Worm (Caenorhabditis elegans) whole organism, young adult: ENCODE results near the gene F41C3.2.
A peak's percentile ranks its signal among the peaks of the same experiment; 100 is the strongest.

Experiments
- B0261.1 ChIP-seq: sonication (generic microtip); optimal IDR thresholded peaks from 2 replicates; lab custom pipeline; 2016; ENCODE audit warnings: mild to moderate bottlenecking, missing genetic modification characterization, moderate library complexity, missing compliant biosample characterization
- B0336.3 ChIP-seq: fragments of 200-800 bp; sonication (Bioruptor generic); IDR thresholded peaks from 2 replicates; pipeline ENCODE4 v1.3.6; 2022; ENCODE audit warnings: missing genetic modification characterization, missing compliant biosample characterization
- C06A6.2 ChIP-seq: fragments of 200-800 bp; sonication (Bioruptor generic); conservative IDR thresholded peaks from 2 replicates; pipeline ENCODE4 v1.3.6; 2022; ENCODE audit warnings: missing genetic modification characterization, missing compliant biosample characterization
- C17E4.6 ChIP-seq: fragments of 200-800 bp; sonication (Bioruptor generic); IDR thresholded peaks from 2 replicates; pipeline ENCODE4 v1.3.6; 2022; ENCODE audit warnings: missing genetic modification reagents, missing genetic modification characterization, missing compliant biosample characterization
- F10E7.11 ChIP-seq: sonication (generic microtip); optimal IDR thresholded peaks from 2 replicates; lab custom pipeline; 2017; ENCODE audit warnings: mild to moderate bottlenecking, missing genetic modification characterization, moderate library complexity, missing compliant biosample characterization
- F22D6.2 ChIP-seq: sonication (generic microtip); optimal IDR thresholded peaks from 2 replicates; lab custom pipeline; 2016; ENCODE audit warnings: mild to moderate bottlenecking, missing genetic modification characterization, missing compliant biosample characterization
- F23B12.7 ChIP-seq: sonication (generic microtip); optimal IDR thresholded peaks from 2 replicates; lab custom pipeline; 2017; ENCODE audit warnings: missing genetic modification characterization, mild to moderate bottlenecking, missing compliant biosample characterization, antibody characterized with exemption, moderate library complexity; ENCODE audit not compliant: insufficient read depth
- F37B4.10 ChIP-seq: fragments of 200-800 bp; sonication (Bioruptor generic); IDR thresholded peaks from 2 replicates; pipeline ENCODE4 v1.3.6; 2022; ENCODE audit warnings: missing genetic modification characterization, missing compliant biosample characterization
- F39B2.1 ChIP-seq: fragments of 200-800 bp; sonication (Bioruptor generic); IDR thresholded peaks from 2 replicates; pipeline ENCODE4 v1.3.6; 2022; ENCODE audit warnings: missing genetic modification reagents, missing genetic modification characterization, missing compliant biosample characterization
- F49E8.2 ChIP-seq: sonication (generic microtip); optimal IDR thresholded peaks from 3 replicates; lab custom pipeline; 2017; ENCODE audit warnings: missing genetic modification characterization, mild to moderate bottlenecking, missing compliant biosample characterization, antibody characterized with exemption, moderate library complexity; ENCODE audit not compliant: insufficient read depth
- F52B5.7 ChIP-seq: sonication (generic microtip); optimal IDR thresholded peaks from 2 replicates; lab custom pipeline; 2016; ENCODE audit warnings: mild to moderate bottlenecking, missing genetic modification characterization, missing compliant biosample characterization
- F55B11.4 ChIP-seq: sonication (generic microtip); optimal IDR thresholded peaks from 2 replicates; lab custom pipeline; 2016; ENCODE audit warnings: missing compliant biosample characterization, missing genetic modification characterization, borderline replicate concordance; ENCODE audit not compliant: insufficient read depth
- T07F8.4 ChIP-seq: sonication (generic microtip); optimal IDR thresholded peaks from 2 replicates; lab custom pipeline; 2016; ENCODE audit warnings: mild to moderate bottlenecking, missing genetic modification characterization, moderate library complexity, missing compliant biosample characterization
- T26A5.8 ChIP-seq: sonication (generic microtip); optimal IDR thresholded peaks from 2 replicates; lab custom pipeline; 2016; ENCODE audit warnings: missing genetic modification characterization, missing compliant biosample characterization
- Y67H2A.10 ChIP-seq: fragments of 200-800 bp; sonication (Bioruptor generic); conservative IDR thresholded peaks from 2 replicates; pipeline ENCODE4 v1.3.6; 2022; ENCODE audit warnings: missing genetic modification reagents, missing genetic modification characterization, missing compliant biosample characterization
- Y95B8A.8 ChIP-seq: fragments of 200-800 bp; sonication (Bioruptor generic); IDR thresholded peaks from 2 replicates; pipeline ENCODE4 v1.3.6; 2022; ENCODE audit warnings: missing genetic modification reagents, missing genetic modification characterization, missing compliant biosample characterization
- aptf-2 ChIP-seq: fragments of 200-800 bp; sonication (Bioruptor generic); conservative IDR thresholded peaks from 2 replicates; pipeline ENCODE4 v1.3.6; 2022; ENCODE audit warnings: missing genetic modification reagents, missing genetic modification characterization, missing compliant biosample characterization
- athp-1 ChIP-seq: sonication (generic microtip); optimal IDR thresholded peaks from 2 replicates; lab custom pipeline; 2017; ENCODE audit warnings: mild to moderate bottlenecking, missing genetic modification characterization, missing compliant biosample characterization
- attf-3 ChIP-seq: fragments of 200-800 bp; sonication (Bioruptor generic); conservative IDR thresholded peaks from 2 replicates; pipeline ENCODE4 v1.3.6; 2022; ENCODE audit warnings: missing genetic modification reagents, missing genetic modification characterization, missing compliant biosample characterization
- attf-5 ChIP-seq: fragments of 200-800 bp; sonication (Bioruptor generic); optimal IDR thresholded peaks from 2 replicates; lab custom pipeline; 2018; ENCODE audit warnings: mild to moderate bottlenecking, missing genetic modification characterization, missing compliant biosample characterization
- attf-6 ChIP-seq: fragments of 200-800 bp; sonication (Bioruptor generic); IDR thresholded peaks from 2 replicates; pipeline ENCODE4 v1.3.6; 2022; ENCODE audit warnings: missing genetic modification reagents, missing genetic modification characterization, missing compliant biosample characterization
- cebp-1 ChIP-seq, 2 experiments: fragments of 200-800 bp in 1 of 2; sonication (Bioruptor generic) in 1 of 2; sonication (generic microtip) in 1 of 2; IDR thresholded peaks in 1 of 2; optimal IDR thresholded peaks in 1 of 2; 2 replicates each; pipeline versions ENCODE4 v1.3.6 to Lab custom; 2017 to 2022; ENCODE audit warnings: missing compliant biosample characterization in 2 of 2, missing genetic modification characterization in 2 of 2, mild to moderate bottlenecking in 1 of 2, missing genetic modification reagents in 1 of 2, moderate library complexity in 1 of 2
- ceh-58 ChIP-seq: fragments of 200-800 bp; sonication (Bioruptor generic); IDR thresholded peaks from 2 replicates; pipeline ENCODE4 v1.3.6; 2022; ENCODE audit warnings: missing genetic modification characterization, missing compliant biosample characterization
- chd-7 ChIP-seq: sonication (generic microtip); optimal IDR thresholded peaks from 2 replicates; lab custom pipeline; 2016; ENCODE audit warnings: mild to moderate bottlenecking, missing genetic modification characterization, moderate library complexity, missing compliant biosample characterization
- dox-1 ChIP-seq: fragments of 200-800 bp; sonication (Bioruptor generic); IDR thresholded peaks from 2 replicates; pipeline ENCODE4 v1.3.6; 2022; ENCODE audit warnings: missing genetic modification reagents, missing genetic modification characterization, missing compliant biosample characterization
- efl-1 ChIP-seq: fragments of 150-350 bp; optimal IDR thresholded peaks from 2 replicates; lab custom pipeline; 2014; ENCODE audit warnings: missing biosample characterization, missing genetic modification reagents, missing genetic modification characterization
- egl-44 ChIP-seq: fragments of 200-800 bp; sonication (Bioruptor generic); IDR thresholded peaks from 2 replicates; pipeline ENCODE4 v1.3.6; 2022; ENCODE audit warnings: missing genetic modification reagents, missing genetic modification characterization, missing compliant biosample characterization
- ets-4 ChIP-seq: fragments of 200-800 bp; sonication (Bioruptor generic); optimal IDR thresholded peaks from 2 replicates; lab custom pipeline; 2018; ENCODE audit warnings: mild to moderate bottlenecking, missing genetic modification characterization, missing compliant biosample characterization
- him-1 ChIP-seq: sonication (generic microtip); optimal IDR thresholded peaks from 2 replicates; lab custom pipeline; 2016; ENCODE audit warnings: missing genotype, missing genetic modification reagents, missing genetic modification characterization, missing compliant biosample characterization
- hsf-1 ChIP-seq: fragments of 200-800 bp; sonication (Bioruptor generic); IDR thresholded peaks from 2 replicates; pipeline ENCODE4 v1.3.6; 2022; ENCODE audit warnings: missing genetic modification reagents, missing genetic modification characterization, missing compliant biosample characterization
- lir-1 ChIP-seq: fragments of 200-800 bp; sonication (Bioruptor generic); conservative IDR thresholded peaks from 2 replicates; pipeline ENCODE4 v1.3.6; 2022; ENCODE audit warnings: missing genetic modification reagents, missing genetic modification characterization, missing compliant biosample characterization
- lsl-1 ChIP-seq: fragments of 200-800 bp; sonication (Bioruptor generic); optimal IDR thresholded peaks from 2 replicates; lab custom pipeline; 2018; ENCODE audit warnings: mild to moderate bottlenecking, missing genetic modification characterization, moderate library complexity, missing compliant biosample characterization
- lsy-27 ChIP-seq: sonication (generic microtip); optimal IDR thresholded peaks from 2 replicates; lab custom pipeline; 2017; ENCODE audit warnings: missing genetic modification characterization, mild to moderate bottlenecking, missing compliant biosample characterization, antibody characterized with exemption, missing genotype, borderline replicate concordance; ENCODE audit not compliant: insufficient read depth
- mes-4 ChIP-seq: sonication (generic microtip); optimal IDR thresholded peaks from 2 replicates; lab custom pipeline; 2016; ENCODE audit warnings: missing genotype, missing genetic modification characterization, missing compliant biosample characterization
- mxl-1 ChIP-seq: sonication (generic microtip); optimal IDR thresholded peaks from 2 replicates; lab custom pipeline; 2016; ENCODE audit warnings: missing genetic modification characterization, missing compliant biosample characterization
- nfya-1 ChIP-seq: sonication (generic microtip); optimal IDR thresholded peaks from 2 replicates; lab custom pipeline; 2017; ENCODE audit warnings: antibody characterized with exemption, missing compliant biosample characterization, missing genetic modification characterization, borderline replicate concordance; ENCODE audit not compliant: insufficient read depth
- nfya-2 ChIP-seq: fragments of 200-800 bp; sonication (Bioruptor generic); IDR thresholded peaks from 2 replicates; pipeline ENCODE4 v1.3.6; 2022; ENCODE audit warnings: missing genetic modification reagents, missing genetic modification characterization, missing compliant biosample characterization
- nhr-27 ChIP-seq: fragments of 200-800 bp; sonication (Bioruptor generic); optimal IDR thresholded peaks from 2 replicates; lab custom pipeline; 2018; ENCODE audit warnings: mild to moderate bottlenecking, missing genetic modification characterization, moderate library complexity, missing compliant biosample characterization
- nhr-80 ChIP-seq: sonication (generic microtip); optimal IDR thresholded peaks from 2 replicates; lab custom pipeline; 2016; ENCODE audit warnings: missing genetic modification characterization, missing compliant biosample characterization
- rcor-1 ChIP-seq: fragments of 200-800 bp; sonication (Bioruptor generic); IDR thresholded peaks from 2 replicates; pipeline ENCODE4 v1.3.6; 2022; ENCODE audit warnings: missing genetic modification reagents, missing genetic modification characterization, missing compliant biosample characterization
- snpc-1.3 ChIP-seq: sonication (generic microtip); optimal IDR thresholded peaks from 2 replicates; lab custom pipeline; 2017; ENCODE audit warnings: missing genetic modification characterization, mild to moderate bottlenecking, missing compliant biosample characterization, antibody characterized with exemption, moderate library complexity, missing genotype, missing genetic modification reagents; ENCODE audit not compliant: insufficient read depth
- somi-1 ChIP-seq: fragments of 200-800 bp; sonication (Bioruptor generic); optimal IDR thresholded peaks from 2 replicates; lab custom pipeline; 2018; ENCODE audit warnings: mild to moderate bottlenecking, missing genetic modification characterization, missing compliant biosample characterization
- tlf-1 ChIP-seq: fragments of 200-800 bp; sonication (Bioruptor generic); optimal IDR thresholded peaks from 2 replicates; lab custom pipeline; 2018; ENCODE audit warnings: mild to moderate bottlenecking, missing genetic modification characterization, missing compliant biosample characterization
- unc-130 ChIP-seq: sonication (generic microtip); optimal IDR thresholded peaks from 2 replicates; lab custom pipeline; 2016; ENCODE audit warnings: missing genetic modification reagents, missing genetic modification characterization, missing compliant biosample characterization
- unc-62 ChIP-seq: fragments of 150-350 bp; optimal IDR thresholded peaks from 2 replicates; lab custom pipeline; 2014; ENCODE audit warnings: missing biosample characterization, missing genetic modification reagents, missing genetic modification characterization
- xnd-1 ChIP-seq: sonication (generic microtip); optimal IDR thresholded peaks from 2 replicates; lab custom pipeline; 2016; ENCODE audit warnings: missing genotype, missing genetic modification reagents, missing genetic modification characterization, missing compliant biosample characterization
- ztf-22 ChIP-seq: fragments of 200-800 bp; sonication (Bioruptor generic); optimal IDR thresholded peaks from 2 replicates; lab custom pipeline; 2018; ENCODE audit warnings: mild to moderate bottlenecking, missing genetic modification characterization, moderate library complexity, missing compliant biosample characterization

The F41C3.2 gene

DNA sequence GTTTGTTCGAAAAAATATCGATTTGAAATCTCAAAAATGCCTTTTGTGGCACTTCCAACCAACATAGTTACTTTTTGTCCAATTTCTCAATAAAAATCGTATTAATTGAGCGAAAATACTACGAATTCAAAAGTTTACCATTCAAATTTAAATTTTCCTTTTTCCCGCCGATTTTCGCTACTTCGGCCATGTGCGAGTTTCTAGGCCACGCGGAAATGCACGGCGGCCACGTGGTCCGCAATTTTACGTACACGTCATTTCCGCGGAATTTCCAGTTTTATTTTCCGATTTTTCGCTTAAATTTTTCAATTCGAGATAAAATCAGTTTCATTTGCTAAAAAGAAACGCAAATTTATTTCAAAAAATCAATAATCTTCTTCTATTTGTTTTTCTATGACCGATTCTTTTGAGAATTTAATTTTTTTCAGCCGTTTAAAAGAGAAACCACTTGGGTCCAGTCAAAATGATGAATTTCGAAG is 9.7 kb upstream of the F41C3.2 start, which contains the start of gene eas-1 (continued):
- peak; percentile 70 for TF ChIP-seq unc-130 (GFP tag; lab: Kevin White, UChicago)
- peak; percentile 45; the same call in 1 of the 2 replicates for TF ChIP-seq Y67H2A.10 (GFP tag; lab: Robert Waterston, UW)
- TF ChIP-seq ceh-58 (GFP tag; lab: Robert Waterston, UW), result no peak
- TF ChIP-seq him-1 (tag; lab: Kevin White, UChicago), result peak; percentile 61
- no peak for TF ChIP-seq B0261.1
- TF ChIP-seq lsl-1 (GFP tag; lab: Kevin White, UChicago), result peak; percentile 63
- no peak for TF ChIP-seq T26A5.8 (tag; lab: Kevin White, UChicago)
- TF ChIP-seq C06A6.2 (GFP tag; lab: Robert Waterston, UW), result no peak
- TF ChIP-seq ztf-22, result no peak
- TF ChIP-seq attf-3 (GFP tag; lab: Robert Waterston, UW), result peak; percentile 51; the same call in 1 of the 2 replicates
- TF ChIP-seq attf-6 (GFP tag; lab: Robert Waterston, UW), result no peak
- no peak for TF ChIP-seq T07F8.4 (tag; lab: Kevin White, UChicago)
- TF ChIP-seq rcor-1 (GFP tag; lab: Robert Waterston, UW), result no peak; the same call in none of the 2 replicates
- no peak for TF ChIP-seq nhr-27 (tag; lab: Kevin White, UChicago)
- TF ChIP-seq C17E4.6 (GFP tag; lab: Robert Waterston, UW), result no peak
- peak; percentile 8 for TF ChIP-seq F22D6.2 (tag; lab: Kevin White, UChicago)
- TF ChIP-seq unc-62 (GFP tag; lab: Kevin White, UChicago), result no peak
- TF ChIP-seq Y95B8A.8 (GFP tag; lab: Robert Waterston, UW), result no peak
- TF ChIP-seq aptf-2 (GFP tag; lab: Robert Waterston, UW), result peak; percentile 76; the same call in 1 of the 2 replicates
- no peak for TF ChIP-seq nfya-1 (tag; lab: Kevin White, UChicago)
- TF ChIP-seq nhr-80, result peak; percentile 27
- no peak for TF ChIP-seq F52B5.7 (tag; lab: Kevin White, UChicago)
- no peak for TF ChIP-seq mes-4
- TF ChIP-seq nfya-2, result no peak
- TF ChIP-seq snpc-1.3 (tag; lab: Kevin White, UChicago), result no peak
- no peak for TF ChIP-seq F10E7.11 (tag; lab: Kevin White, UChicago)
- TF ChIP-seq F39B2.1, result no peak
- TF ChIP-seq F55B11.4, result no peak
- TF ChIP-seq egl-44 (GFP tag; lab: Robert Waterston, UW), result no peak; the same call in 1 of the 2 replicates
- peak; percentile 20 for TF ChIP-seq tlf-1 (GFP tag; lab: Kevin White, UChicago)
- TF ChIP-seq B0336.3 (GFP tag; lab: Robert Waterston, UW), result no peak
- TF ChIP-seq F37B4.10, result no peak
- TF ChIP-seq cebp-1 (GFP tag; IDR thresholded peaks at IDR 0.05; lab: Robert Waterston, UW), result no peak
- TF ChIP-seq cebp-1 (tag; optimal IDR thresholded peaks at IDR 0.05; lab: Kevin White, UChicago), result no peak
- no peak for TF ChIP-seq ets-4 (GFP tag; lab: Kevin White, UChicago)
- no peak for TF ChIP-seq mxl-1 (tag; lab: Kevin White, UChicago)
- peak; percentile 82 for TF ChIP-seq efl-1
- TF ChIP-seq hsf-1 (GFP tag; lab: Robert Waterston, UW), result no peak
- TF ChIP-seq dox-1 (GFP tag; lab: Robert Waterston, UW), result peak; percentile 79
- TF ChIP-seq chd-7, result peak; percentile 24
- no peak for TF ChIP-seq lsy-27
- TF ChIP-seq F23B12.7 (tag; lab: Kevin White, UChicago), result peak; percentile 39
- TF ChIP-seq lir-1, result peak; percentile 79
- peak; percentile 21 for TF ChIP-seq xnd-1 (tag; lab: Kevin White, UChicago)
- TF ChIP-seq somi-1 (GFP tag; lab: Kevin White, UChicago), result peak; percentile 12
- no peak for TF ChIP-seq F49E8.2 (tag; lab: Kevin White, UChicago)
- TF ChIP-seq athp-1 (tag; lab: Kevin White, UChicago), result peak; percentile 33
- TF ChIP-seq attf-5 (GFP tag; lab: Kevin White, UChicago), result peak; percentile 76
